Worm (Caenorhabditis elegans) whole organism, midembryonic: ENCODE results near the gene nspb-10.

ENCODE experiments used
- T22C8.4 ChIP-seq: fragments of 200-800 bp; sonication (Bioruptor generic); IDR thresholded peaks from 2 replicates; pipeline ENCODE4 v1.3.6; 2022; ENCODE audit warnings: missing genetic modification characterization, missing compliant biosample characterization
- cog-1 ChIP-seq: sonication (generic microtip); optimal IDR thresholded peaks from 2 replicates; lab custom pipeline; 2016; ENCODE audit warnings: missing genetic modification characterization, missing compliant biosample characterization
- flt-1 ChIP-seq: fragments of 200-800 bp; sonication (Bioruptor generic); IDR thresholded peaks from 2 replicates; pipeline ENCODE4 v1.3.6; 2022; ENCODE audit warnings: missing genetic modification characterization, missing compliant biosample characterization
- klf-2 ChIP-seq: fragments of 200-800 bp; sonication (Bioruptor generic); conservative IDR thresholded peaks from 2 replicates; pipeline ENCODE4 v1.3.6; 2022; ENCODE audit warnings: missing genetic modification reagents, missing genetic modification characterization, missing compliant biosample characterization
- med-1 ChIP-seq: sonication (generic microtip); optimal IDR thresholded peaks from 2 replicates; lab custom pipeline; 2017; ENCODE audit warnings: missing genetic modification characterization, mild to moderate bottlenecking, missing compliant biosample characterization, antibody characterized with exemption, missing genetic modification reagents; ENCODE audit not compliant: insufficient read depth
- ref-1 ChIP-seq: fragments of 200-800 bp; sonication (Bioruptor generic); conservative IDR thresholded peaks from 2 replicates; pipeline ENCODE4 v1.3.6; 2022; ENCODE audit warnings: missing genetic modification reagents, missing genetic modification characterization, missing compliant biosample characterization
- tab-1 ChIP-seq: fragments of 200-800 bp; sonication (Bioruptor generic); IDR thresholded peaks from 2 replicates; pipeline ENCODE4 v1.3.6; 2022; ENCODE audit warnings: missing genetic modification characterization, missing compliant biosample characterization
- ztf-23 ChIP-seq: fragments of 200-800 bp; sonication (Bioruptor generic); IDR thresholded peaks from 2 replicates; pipeline ENCODE4 v1.3.6; 2022; ENCODE audit warnings: missing genetic modification reagents, missing genetic modification characterization, missing compliant biosample characterization
- ztf-29 ChIP-seq: fragments of 200-800 bp; sonication (Bioruptor generic); IDR thresholded peaks from 2 replicates; pipeline ENCODE4 v1.3.6; 2022; ENCODE audit warnings: missing genetic modification reagents, missing genetic modification characterization, missing compliant biosample characterization

Gene nspb-10

ce11 chrII:14588162-14588561 is at the start of gene nspb-10:
nspb-10 (minus strand) TSS chrII:14588262.
- no peak for TF ChIP-seq ztf-23
- TF ChIP-seq ztf-29: no peak
- TF ChIP-seq ref-1 (GFP tag; lab: Robert Waterston, UW): no peak
- no peak for TF ChIP-seq med-1 (GFP tag; lab: Kevin White, UChicago)

DNA sequence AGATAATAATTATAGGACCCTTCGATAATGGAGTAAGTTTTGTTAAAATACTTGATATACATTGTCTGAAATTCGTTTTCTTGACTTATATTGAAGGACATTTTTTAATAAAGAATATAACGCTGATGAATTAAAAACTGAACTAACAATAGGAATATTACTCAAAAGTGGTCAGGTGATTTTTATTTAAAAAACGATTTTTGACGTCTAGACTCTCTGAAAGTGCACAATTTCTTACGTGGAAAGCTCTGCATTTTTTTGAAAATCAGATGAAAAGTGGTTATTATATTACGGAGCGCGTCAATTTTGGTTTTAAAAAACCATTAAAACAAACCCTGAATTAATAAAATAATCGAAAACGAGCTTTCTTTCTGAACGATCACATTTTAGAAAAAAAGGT is 48.7 kb upstream of the nspb-10 start, which contains the start of gene sre-13:
Gene sre-13 (minus strand): TSS at position 101 of the 400 bp plus-strand sequence.
- TF ChIP-seq T22C8.4 (no peak), klf-2 (GFP tag; lab: Robert Waterston, UW) (no peak), ztf-23 (no peak), flt-1 (GFP tag; lab: Robert Waterston, UW) (no peak), ref-1 (GFP tag; lab: Robert Waterston, UW) (no peak), med-1 (GFP tag; lab: Kevin White, UChicago) (no peak), cog-1 (no peak), ztf-29 (no peak), tab-1 (no peak)

- TF ChIP-seq flt-1 (GFP tag; lab: Robert Waterston, UW) (peak; percentile 75), tab-1 (peak; percentile 10; the same call in 1 of the 2 replicates), T22C8.4 (0 out of 2 replicates have a peak, but pooled peaks have one; percentile 26)
Measured at ce11 chrII:14635895-14636294, 47.8 kb upstream of the nspb-10 start.

DNA sequence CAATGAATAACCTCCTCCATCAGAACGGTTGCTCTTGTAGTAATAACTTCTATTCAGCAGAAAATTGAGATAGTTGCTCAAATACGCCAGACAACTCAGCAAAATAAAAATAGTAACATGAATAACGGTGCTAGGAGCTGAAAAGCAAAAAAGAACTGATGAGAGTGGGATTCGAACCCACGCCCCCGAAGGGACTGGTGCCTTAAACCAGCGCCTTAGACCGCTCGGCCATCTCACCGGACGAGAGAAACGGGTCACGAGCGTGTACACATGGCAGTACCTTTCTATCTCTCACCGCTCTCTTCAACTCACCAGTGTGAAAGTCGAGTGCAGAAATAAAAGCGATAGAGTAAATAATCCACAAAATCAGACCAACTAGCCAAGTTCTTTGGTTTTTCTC is 47.1 kb upstream of the nspb-10 start:
- TF ChIP-seq ref-1 (GFP tag; lab: Robert Waterston, UW): peak; percentile 66
- peak; percentile 82 for TF ChIP-seq ztf-23
- peak; percentile 82 for TF ChIP-seq ztf-29
- TF ChIP-seq cog-1: no peak
- TF ChIP-seq tab-1: peak; percentile 89
- TF ChIP-seq med-1 (GFP tag; lab: Kevin White, UChicago): peak; percentile 3
- TF ChIP-seq klf-2 (GFP tag; lab: Robert Waterston, UW): peak; percentile 78; the same call in 1 of the 2 replicates
- peak; percentile 84 for TF ChIP-seq flt-1 (GFP tag; lab: Robert Waterston, UW)
- TF ChIP-seq T22C8.4: peak; percentile 84

- TF ChIP-seq flt-1 (GFP tag; lab: Robert Waterston, UW) (no peak), cog-1 (no peak), tab-1 (no peak), med-1 (GFP tag; lab: Kevin White, UChicago) (no peak), ztf-23 (no peak), ref-1 (GFP tag; lab: Robert Waterston, UW) (no peak), klf-2 (GFP tag; lab: Robert Waterston, UW) (no peak), T22C8.4 (no peak), ztf-29 (no peak)
Measured at ce11 chrII:14634042-14634441, 46.0 kb upstream of the nspb-10 start.

- TF ChIP-seq T22C8.4: no peak
- TF ChIP-seq tab-1: no peak
- no peak for TF ChIP-seq ref-1 (GFP tag; lab: Robert Waterston, UW)
- TF ChIP-seq cog-1: no peak
- TF ChIP-seq ztf-23: no peak
- no peak for TF ChIP-seq med-1 (GFP tag; lab: Kevin White, UChicago)
- TF ChIP-seq flt-1 (GFP tag; lab: Robert Waterston, UW): no peak
- TF ChIP-seq klf-2 (GFP tag; lab: Robert Waterston, UW): no peak
- TF ChIP-seq ztf-29: no peak
Measured at ce11 chrII:14632823-14633222, 44.8 kb upstream of the nspb-10 start, which contains the start of gene C38C6.3. C38C6.3 (plus strand) TSS chrII:14633123.

ce11 chrII:14627330-14627729 is 39.3 kb upstream of the nspb-10 start, which contains the start of gene tag-297:
tag-297 (plus strand) TSS chrII:14627630.
- TF ChIP-seq ref-1 (GFP tag; lab: Robert Waterston, UW) (no peak), cog-1 (no peak), flt-1 (GFP tag; lab: Robert Waterston, UW) (no peak), klf-2 (GFP tag; lab: Robert Waterston, UW) (no peak), T22C8.4 (no peak), ztf-29 (no peak), tab-1 (no peak), med-1 (GFP tag; lab: Kevin White, UChicago) (no peak), ztf-23 (no peak)

- TF ChIP-seq cog-1 (no peak), ztf-29 (no peak), flt-1 (GFP tag; lab: Robert Waterston, UW) (no peak), ztf-23 (no peak), T22C8.4 (no peak), ref-1 (GFP tag; lab: Robert Waterston, UW) (no peak)
Measured at ce11 chrII:14626883-14627282, 38.8 kb upstream of the nspb-10 start.

DNA sequence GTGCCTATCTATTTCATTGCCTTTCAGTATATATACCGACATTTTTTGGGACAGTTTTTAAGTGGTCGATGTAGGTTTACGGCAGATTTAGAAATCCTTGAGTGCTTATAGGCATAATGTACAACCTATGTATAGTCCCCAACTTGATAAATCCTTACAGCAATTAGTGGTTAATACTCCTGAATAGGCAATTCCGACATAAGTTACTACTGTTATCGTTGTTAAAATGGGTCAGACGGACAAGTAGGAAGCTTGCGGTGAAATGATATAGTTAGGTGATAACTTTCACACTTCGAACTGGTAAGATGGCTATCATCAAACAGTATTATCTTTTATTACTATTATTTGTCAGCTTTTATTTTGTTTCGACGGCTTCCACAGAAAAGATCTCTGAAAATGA is 34.7 kb upstream of the nspb-10 start, which contains the start of gene mltn-10:
Gene mltn-10 (plus strand): TSS at position 301 of the 400 bp plus-strand sequence.
- TF ChIP-seq tab-1 (no peak), T22C8.4 (no peak), flt-1 (GFP tag; lab: Robert Waterston, UW) (no peak), cog-1 (no peak), klf-2 (GFP tag; lab: Robert Waterston, UW) (no peak), ztf-29 (no peak)

DNA sequence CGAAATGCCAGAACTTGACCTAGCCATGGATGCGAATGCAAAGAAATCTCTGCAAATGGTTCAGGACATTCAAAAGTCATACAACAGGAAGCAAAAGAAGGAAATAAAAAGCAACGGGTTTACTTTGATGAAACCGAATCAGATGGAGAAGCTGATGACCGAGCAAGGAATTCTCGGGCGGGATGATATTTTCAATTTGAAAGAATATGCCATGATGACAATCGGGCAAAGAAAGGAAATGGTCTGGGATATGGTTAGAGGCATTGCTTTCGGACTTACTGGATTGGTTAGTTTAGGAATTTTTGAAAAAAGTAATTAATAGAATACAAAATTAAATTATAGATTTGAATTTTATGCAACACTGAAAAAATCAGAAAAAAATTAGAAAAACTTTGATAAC is 32.7 kb upstream of the nspb-10 start:
- TF ChIP-seq ref-1 (GFP tag; lab: Robert Waterston, UW) (no peak), ztf-29 (no peak), med-1 (GFP tag; lab: Kevin White, UChicago) (no peak), klf-2 (GFP tag; lab: Robert Waterston, UW) (no peak), ztf-23 (no peak), tab-1 (no peak), T22C8.4 (no peak), cog-1 (no peak), flt-1 (GFP tag; lab: Robert Waterston, UW) (no peak)

DNA sequence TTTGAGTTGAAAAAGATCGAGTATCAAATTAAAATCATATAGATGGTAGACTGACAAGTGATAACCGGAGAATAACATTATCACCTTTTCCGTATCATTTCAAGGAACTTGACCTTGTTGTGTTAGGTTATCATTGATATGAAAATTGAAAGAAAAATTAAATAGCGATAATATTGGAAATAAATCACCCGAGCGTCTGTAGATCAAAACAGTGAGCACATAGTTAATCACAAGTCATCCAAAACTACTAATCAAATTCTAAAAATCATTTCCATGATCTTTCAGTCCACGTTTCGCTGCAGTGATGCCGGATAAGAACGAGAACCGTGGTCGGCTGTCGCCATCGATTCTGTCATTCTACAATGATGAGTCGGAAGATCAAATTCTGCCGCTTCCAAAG is 31.7 kb upstream of the nspb-10 start:
- TF ChIP-seq cog-1: no peak
- TF ChIP-seq ref-1 (GFP tag; lab: Robert Waterston, UW): no peak
- no peak for TF ChIP-seq med-1 (GFP tag; lab: Kevin White, UChicago)
- TF ChIP-seq ztf-23: no peak
- no peak for TF ChIP-seq klf-2 (GFP tag; lab: Robert Waterston, UW)
- TF ChIP-seq ztf-29: no peak
- TF ChIP-seq flt-1 (GFP tag; lab: Robert Waterston, UW): no peak
